Fruit fly (Drosophila melanogaster) whole organism, embryonic: Measurements from ENCODE around the gene CG17930.
A peak's percentile ranks its signal among the peaks of the same experiment; 100 is the strongest.

ENCODE experiments used
- B-H1 ChIP-seq: fragments of 200-800 bp; sonication (Bioruptor generic); IDR thresholded peaks from 3 replicates; pipeline ENCODE4 v1.3.6; 2022; ENCODE audit warnings: missing biosample characterization, missing genetic modification characterization
- C15 ChIP-seq: fragments of 200-800 bp; sonication (Bioruptor generic); IDR thresholded peaks from 3 replicates; pipeline ENCODE4 v1.3.6; 2022; ENCODE audit warnings: missing biosample characterization, missing genetic modification characterization
- CG10147 ChIP-seq: fragments of 200-800 bp; sonication (Bioruptor generic); optimal IDR thresholded peaks from 2 replicates; lab custom pipeline; 2019; ENCODE audit warnings: missing biosample characterization, mild to moderate bottlenecking, missing genetic modification characterization, moderate library complexity
- CG10274 ChIP-seq: fragments of 200-800 bp; sonication (Bioruptor generic); optimal IDR thresholded peaks from 3 replicates; lab custom pipeline; 2017; ENCODE audit warnings: missing biosample characterization, mild to moderate bottlenecking, missing genetic modification characterization
- CG10462 ChIP-seq: fragments of 200-800 bp; sonication (Bioruptor generic); optimal IDR thresholded peaks from 2 replicates; lab custom pipeline; 2016; ENCODE audit warnings: missing biosample characterization, missing genetic modification characterization
- CG10565 ChIP-seq: fragments of 200-800 bp; sonication (Bioruptor generic); optimal IDR thresholded peaks from 3 replicates; lab custom pipeline; 2016; ENCODE audit warnings: missing biosample characterization, mild to moderate bottlenecking, missing genetic modification characterization
- CG10654 ChIP-seq: fragments of 200-800 bp; sonication (Bioruptor generic); optimal IDR thresholded peaks from 2 replicates; lab custom pipeline; 2016; ENCODE audit warnings: missing biosample characterization, missing genetic modification characterization
- CG11398 ChIP-seq: fragments of 200-800 bp; sonication (Bioruptor generic); optimal IDR thresholded peaks from 2 replicates; lab custom pipeline; 2016; ENCODE audit warnings: missing biosample characterization, missing genetic modification characterization
- CG12299 ChIP-seq: fragments of 200-800 bp; sonication (Bioruptor generic); optimal IDR thresholded peaks from 2 replicates; lab custom pipeline; 2018; ENCODE audit warnings: missing biosample characterization, mild to moderate bottlenecking, missing genetic modification characterization
- CG13894 ChIP-seq: fragments of 200-800 bp; sonication (Bioruptor generic); optimal IDR thresholded peaks from 3 replicates; lab custom pipeline; 2018; ENCODE audit warnings: missing biosample characterization, mild to moderate bottlenecking, missing genetic modification characterization, moderate library complexity
- CG15696 ChIP-seq: fragments of 200-800 bp; sonication (Bioruptor generic); optimal IDR thresholded peaks from 2 replicates; lab custom pipeline; 2019; ENCODE audit warnings: missing biosample characterization, mild to moderate bottlenecking, missing genetic modification characterization, moderate library complexity
- CG17359 ChIP-seq: fragments of 200-800 bp; sonication (Bioruptor generic); optimal IDR thresholded peaks from 3 replicates; lab custom pipeline; 2018; ENCODE audit warnings: missing biosample characterization, mild to moderate bottlenecking, missing genetic modification characterization, moderate library complexity
- CG1792 ChIP-seq: fragments of 200-800 bp; sonication (Bioruptor generic); optimal IDR thresholded peaks from 2 replicates; lab custom pipeline; 2016; ENCODE audit warnings: missing biosample characterization, missing genetic modification characterization
- CG2120 ChIP-seq: fragments of 200-800 bp; sonication (Bioruptor generic); optimal IDR thresholded peaks from 3 replicates; lab custom pipeline; 2016; ENCODE audit warnings: missing biosample characterization, missing genetic modification characterization
- CG3995 ChIP-seq: fragments of 200-800 bp; sonication (Bioruptor generic); optimal IDR thresholded peaks from 3 replicates; lab custom pipeline; 2016; ENCODE audit warnings: missing biosample characterization, missing genetic modification characterization
- CG4360 ChIP-seq: fragments of 200-800 bp; sonication (Bioruptor generic); IDR thresholded peaks from 2 replicates; pipeline ENCODE4 v1.3.6; 2022; ENCODE audit warnings: missing biosample characterization, missing genetic modification characterization
- CG4617 ChIP-seq: fragments of 200-800 bp; sonication (Bioruptor generic); optimal IDR thresholded peaks from 3 replicates; lab custom pipeline; 2016; ENCODE audit warnings: missing biosample characterization, missing genetic modification characterization, borderline replicate concordance
- CG8359 ChIP-seq: fragments of 200-800 bp; sonication (Bioruptor generic); optimal IDR thresholded peaks from 2 replicates; lab custom pipeline; 2017; ENCODE audit warnings: missing biosample characterization, mild to moderate bottlenecking, missing genetic modification characterization, borderline replicate concordance
- CG8478 ChIP-seq: fragments of >200 bp; optimal IDR thresholded peaks from 2 replicates; lab custom pipeline; 2018
- Hr78 ChIP-seq, 2 experiments: fragments of 200-800 bp in 1 of 2; fragments of >200 bp in 1 of 2; sonication (Bioruptor generic) in 1 of 2; optimal IDR thresholded peaks; 2 replicates each; lab custom pipeline; 2017 to 2019; ENCODE audit warnings: missing biosample characterization in 2 of 2, missing genetic modification characterization in 2 of 2, mild to moderate bottlenecking in 1 of 2, moderate library complexity in 1 of 2
- Meics ChIP-seq: fragments of 200-800 bp; sonication (Bioruptor generic); optimal IDR thresholded peaks from 2 replicates; lab custom pipeline; 2017; ENCODE audit warnings: missing biosample characterization, mild to moderate bottlenecking, missing genetic modification characterization
- Mes4 ChIP-seq: fragments of 200-800 bp; sonication (Bioruptor generic); optimal IDR thresholded peaks from 2 replicates; lab custom pipeline; 2016; ENCODE audit warnings: missing biosample characterization, missing genetic modification characterization
- Nf-YB ChIP-seq: fragments of 200-800 bp; sonication (Bioruptor generic); optimal IDR thresholded peaks from 3 replicates; lab custom pipeline; 2019; ENCODE audit warnings: missing biosample characterization, mild to moderate bottlenecking, missing genetic modification characterization, moderate library complexity
- Nf-YC ChIP-seq: fragments of 200-800 bp; optimal IDR thresholded peaks from 3 replicates; lab custom pipeline; 2019; ENCODE audit warnings: missing biosample characterization, mild to moderate bottlenecking, missing genetic modification characterization, moderate library complexity
- Optix ChIP-seq: fragments of 200-800 bp; sonication (Bioruptor generic); IDR thresholded peaks from 3 replicates; pipeline ENCODE4 v1.3.6; 2022; ENCODE audit warnings: missing biosample characterization, missing genetic modification characterization
- Ravus ChIP-seq: fragments of 200-800 bp; sonication (Bioruptor generic); IDR thresholded peaks from 2 replicates; pipeline ENCODE4 v1.3.6; 2022; ENCODE audit warnings: missing biosample characterization, missing genetic modification characterization
- Sox100B ChIP-seq: fragments of 200-800 bp; sonication (Bioruptor generic); optimal IDR thresholded peaks from 3 replicates; lab custom pipeline; 2018; ENCODE audit warnings: missing biosample characterization, mild to moderate bottlenecking, missing genetic modification characterization
- Stat92E ChIP-seq, 3 experiments: fragments of >200 bp in 2 of 3; fragments of 200-800 bp in 1 of 3; sonication (Bioruptor generic) in 1 of 3; optimal IDR thresholded peaks; 2 replicates each; lab custom pipeline; 2017 to 2019; ENCODE audit warnings: missing biosample characterization in 3 of 3, missing genetic modification characterization in 3 of 3, mild to moderate bottlenecking in 1 of 3, moderate library complexity in 1 of 3
- Usf ChIP-seq: fragments of 200-800 bp; sonication (Bioruptor generic); optimal IDR thresholded peaks from 2 replicates; lab custom pipeline; 2017; ENCODE audit warnings: missing genotype, missing biosample characterization, missing genetic modification characterization
- ab ChIP-seq: fragments of 200-800 bp; sonication (Bioruptor generic); optimal IDR thresholded peaks from 2 replicates; lab custom pipeline; 2016; ENCODE audit warnings: missing biosample characterization, missing genetic modification characterization
- amos ChIP-seq: fragments of 200-800 bp; sonication (Bioruptor generic); IDR thresholded peaks from 2 replicates; pipeline ENCODE4 v1.3.6; 2022; ENCODE audit warnings: missing biosample characterization, missing genetic modification characterization; ENCODE audit not compliant: partially characterized antibody
- ara ChIP-seq: fragments of 200-800 bp; sonication (Bioruptor generic); IDR thresholded peaks from 2 replicates; pipeline ENCODE4 v1.3.6; 2022; ENCODE audit warnings: missing biosample characterization, missing genetic modification characterization
- bigmax ChIP-seq: fragments of 200-800 bp; sonication (Bioruptor generic); optimal IDR thresholded peaks from 2 replicates; lab custom pipeline; 2018; ENCODE audit warnings: missing biosample characterization, mild to moderate bottlenecking, missing genetic modification characterization
- bowl ChIP-seq: fragments of 200-800 bp; sonication (Bioruptor generic); IDR thresholded peaks from 2 replicates; pipeline ENCODE4 v1.3.6; 2022; ENCODE audit warnings: missing biosample characterization, missing genetic modification characterization
- chif ChIP-seq, 2 experiments: fragments of 200-800 bp; sonication (Bioruptor generic); optimal IDR thresholded peaks; 3 replicates each; lab custom pipeline; 2016; ENCODE audit warnings: missing biosample characterization in 2 of 2, missing genetic modification characterization in 2 of 2
- ci ChIP-seq: fragments of 200-800 bp; sonication (Bioruptor generic); IDR thresholded peaks from 3 replicates; pipeline ENCODE4 v1.3.6; 2022; ENCODE audit warnings: missing biosample characterization, missing genetic modification characterization
- eve ChIP-seq, 2 experiments: fragments of >200 bp; optimal IDR thresholded peaks; 2 replicates each; lab custom pipeline; 2017; ENCODE audit warnings: missing biosample characterization in 2 of 2, missing genetic modification characterization in 2 of 2
- fd64A ChIP-seq: fragments of 200-800 bp; sonication (Bioruptor generic); optimal IDR thresholded peaks from 3 replicates; lab custom pipeline; 2018; ENCODE audit warnings: missing biosample characterization, mild to moderate bottlenecking, missing genetic modification characterization
- her ChIP-seq: fragments of 200-800 bp; sonication (Bioruptor generic); optimal IDR thresholded peaks from 2 replicates; lab custom pipeline; 2016; ENCODE audit warnings: missing biosample characterization, missing genetic modification characterization
- ind ChIP-seq: fragments of 200-800 bp; sonication (Bioruptor generic); optimal IDR thresholded peaks from 3 replicates; lab custom pipeline; 2016; ENCODE audit warnings: missing biosample characterization, missing genetic modification characterization
- otp ChIP-seq: fragments of 200-800 bp; sonication (Bioruptor generic); IDR thresholded peaks from 3 replicates; pipeline ENCODE4, ENCODE4 v1.3.6; 2022; ENCODE audit warnings: missing biosample characterization, missing genetic modification characterization
- pfk ChIP-seq: fragments of 200-800 bp; sonication (Bioruptor generic); optimal IDR thresholded peaks from 2 replicates; lab custom pipeline; 2018; ENCODE audit warnings: missing biosample characterization, mild to moderate bottlenecking, missing genetic modification characterization, moderate library complexity
- pho ChIP-seq: fragments of 200-800 bp; sonication (Bioruptor generic); optimal IDR thresholded peaks from 2 replicates; lab custom pipeline; 2016; ENCODE audit warnings: missing biosample characterization, missing genetic modification characterization
- pnt ChIP-seq: fragments of 200-800 bp; sonication (Bioruptor generic); optimal IDR thresholded peaks from 3 replicates; lab custom pipeline; 2016; ENCODE audit warnings: missing biosample characterization, missing genetic modification characterization
- sens-2 ChIP-seq: fragments of 200-800 bp; sonication (Bioruptor generic); IDR thresholded peaks from 2 replicates; pipeline ENCODE4 v1.3.6; 2022; ENCODE audit warnings: missing biosample characterization, missing genetic modification characterization
- sisA ChIP-seq: fragments of 200-800 bp; sonication (Bioruptor generic); IDR thresholded peaks from 2 replicates; pipeline ENCODE4 v1.3.6; 2022; ENCODE audit warnings: missing biosample characterization, missing genetic modification characterization
- sob ChIP-seq: fragments of 200-800 bp; sonication (Bioruptor generic); IDR thresholded peaks from 2 replicates; pipeline ENCODE4 v1.3.6; 2022; ENCODE audit warnings: missing biosample characterization, missing genetic modification characterization
- tap ChIP-seq: fragments of 200-800 bp; optimal IDR thresholded peaks from 3 replicates; lab custom pipeline; 2019; ENCODE audit warnings: missing biosample characterization, mild to moderate bottlenecking, missing genetic modification characterization, moderate library complexity
- toy ChIP-seq: fragments of 200-800 bp; sonication (Bioruptor generic); IDR thresholded peaks from 2 replicates; pipeline ENCODE4 v1.3.6; 2022; ENCODE audit warnings: missing biosample characterization, missing genetic modification characterization
- twi ChIP-seq: fragments of 200-800 bp; optimal IDR thresholded peaks from 2 replicates; lab custom pipeline; 2019; ENCODE audit warnings: missing biosample characterization, mild to moderate bottlenecking, missing genetic modification characterization, moderate library complexity
- zfh2 ChIP-seq: fragments of 200-800 bp; sonication (Bioruptor generic); optimal IDR thresholded peaks from 2 replicates; lab custom pipeline; 2016; ENCODE audit warnings: missing biosample characterization, missing genetic modification characterization

CG17930 gene

DNA sequence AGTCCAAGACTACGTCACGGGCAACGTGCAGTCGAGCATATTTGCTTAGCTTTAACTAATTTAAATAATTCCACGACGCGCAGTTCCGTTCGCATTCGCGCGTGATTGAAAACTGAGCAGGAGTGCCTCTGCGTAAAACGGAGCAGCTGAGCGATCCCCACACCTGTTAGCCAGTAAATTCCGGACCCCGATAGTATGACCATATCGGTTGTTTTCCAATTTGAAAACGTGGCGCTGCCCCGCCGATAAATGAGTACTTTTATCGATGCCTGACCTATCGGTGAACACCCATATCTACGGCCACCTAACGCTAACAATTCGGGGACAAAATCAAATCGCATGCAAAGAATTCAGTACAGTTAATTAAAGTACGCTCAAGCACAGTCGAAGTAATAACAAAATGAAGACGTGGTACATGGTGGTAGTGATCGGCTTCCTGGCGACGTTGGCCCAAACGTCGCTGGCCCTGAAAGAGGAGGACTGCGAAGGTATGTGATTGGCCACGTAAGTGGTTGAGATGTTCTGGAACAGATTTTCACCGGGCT lies 21.5 kb downstream of the CG17930 start, which contains the start of the genes CG14879 and Manf (continued):
- TF ChIP-seq B-H1 (GFP tag; lab: Robert Waterston, UW) (no peak), otp (GFP tag; lab: Robert Waterston, UW) (no peak; the same call in 2 of the 3 replicates), CG10462 (no peak), C15 (GFP tag; lab: Robert Waterston, UW) (no peak), CG10274 (GFP tag; lab: Kevin White, UChicago) (no peak), CG10147 (no peak), chif (GFP tag; optimal IDR thresholded peaks at IDR 0.05; lab: Kevin White, UChicago) (no peak), CG17359 (tag; lab: Kevin White, UChicago) (no peak), CG8478 (no peak), ci (GFP tag; lab: Robert Waterston, UW) (peak; percentile 61; the same call in 1 of the 3 replicates), CG1792 (no peak), CG3995 (no peak), eve (GFP tag; optimal IDR thresholded peaks at IDR 0.05; lab: Kevin White, UChicago) (no peak), tap (tag; lab: Kevin White, UChicago) (no peak), bowl (GFP tag; lab: Robert Waterston, UW) (no peak), Mes4 (GFP tag; lab: Kevin White, UChicago) (no peak), CG15696 (tag; lab: Kevin White, UChicago) (no peak), pho (GFP tag; lab: Kevin White, UChicago) (no peak), CG4617 (GFP tag; lab: Kevin White, UChicago) (peak; percentile 25), sisA (GFP tag; lab: Robert Waterston, UW) (no peak), ind (GFP tag; lab: Kevin White, UChicago) (no peak), CG13894 (peak; percentile 51), CG12299 (no peak), zfh2 (no peak), CG8359 (no peak), fd64A (GFP tag; lab: Kevin White, UChicago) (no peak), ab (GFP tag; lab: Kevin White, UChicago) (no peak), her (no peak), Sox100B (GFP tag; lab: Kevin White, UChicago) (no peak), CG4360 (no peak), sens-2 (no peak), bigmax (GFP tag; lab: Kevin White, UChicago) (no peak), Hr78 (GFP tag; optimal IDR thresholded peaks at IDR 0.05; lab: Kevin White, UChicago) (no peak), Stat92E (GFP tag; optimal IDR thresholded peaks at IDR 0.05; lab: Kevin White, UChicago) (peak in 1 of 3 experiments; percentile 8), CG11398 (GFP tag; lab: Kevin White, UChicago) (no peak), toy (GFP tag; lab: Robert Waterston, UW) (no peak), Nf-YC (tag; lab: Kevin White, UChicago) (peak; percentile 73), Ravus (GFP tag; lab: Robert Waterston, UW) (no peak), CG2120 (GFP tag; lab: Kevin White, UChicago) (no peak), ara (GFP tag; lab: Robert Waterston, UW) (no peak), twi (tag; lab: Kevin White, UChicago) (no peak), Optix (GFP tag; lab: Robert Waterston, UW) (no peak), pfk (GFP tag; lab: Kevin White, UChicago) (no peak), Meics (GFP tag; lab: Kevin White, UChicago) (peak; percentile 4), amos (GFP tag; lab: Robert Waterston, UW) (peak; percentile 60; the same call in 1 of the 2 replicates), pnt (GFP tag; lab: Kevin White, UChicago) (no peak), CG10654 (GFP tag; lab: Kevin White, UChicago) (no peak), CG10565 (GFP tag; lab: Kevin White, UChicago) (no peak), Usf (GFP tag; lab: Kevin White, UChicago) (no peak), Nf-YB (peak; percentile 37), sob (GFP tag; lab: Robert Waterston, UW) (no peak)
